Worm (Caenorhabditis elegans) whole organism, L4 larva: ENCODE data around the gene suca-1.

ENCODE experiments used
- arid-1 ChIP-seq: fragments of 200-800 bp; sonication (Bioruptor generic); conservative IDR thresholded peaks from 2 replicates; pipeline ENCODE4 v1.3.6; 2022; ENCODE audit warnings: missing genetic modification reagents, missing genetic modification characterization, missing compliant biosample characterization
- dpl-1 ChIP-seq: fragments of 150-350 bp; optimal IDR thresholded peaks from 2 replicates; lab custom pipeline; 2014; ENCODE audit warnings: missing biosample characterization, missing genetic modification reagents, missing genetic modification characterization
- ztf-11 ChIP-seq: fragments of 150-350 bp; optimal IDR thresholded peaks from 2 replicates; lab custom pipeline; 2014; ENCODE audit warnings: missing biosample characterization, missing genetic modification characterization

DNA sequence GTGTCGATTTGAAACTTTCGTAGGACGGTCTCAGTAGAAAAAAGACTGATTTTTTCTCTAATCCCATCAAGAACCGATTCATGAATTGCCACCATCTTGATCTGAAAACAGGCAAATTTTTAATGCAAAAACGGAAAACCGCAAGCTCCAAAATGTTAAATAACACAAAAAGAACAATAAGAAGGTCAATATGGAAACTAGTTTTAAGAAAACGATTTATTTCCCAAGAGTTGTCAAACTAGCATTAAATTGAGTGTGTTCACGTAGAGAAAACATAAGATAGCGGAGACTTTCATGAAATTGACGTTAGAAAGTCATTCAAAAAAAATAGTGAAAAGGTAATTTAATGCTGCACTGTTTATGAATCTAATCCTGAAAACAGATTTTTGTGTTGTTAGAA is 14.1 kb upstream of the suca-1 start, which contains the start of gene F47B10.9:
- TF ChIP-seq arid-1 (no peak), ztf-11 (tag; lab: Kevin White, UChicago) (no peak), dpl-1 (GFP tag; lab: Kevin White, UChicago) (no peak)
